Worm (Caenorhabditis elegans) whole organism, L4 larva: ENCODE measurements around the gene clec-183.

Source experiments
- T26A8.4 ChIP-seq: fragments of 200-800 bp; sonication (Bioruptor generic); IDR thresholded peaks from 2 replicates; pipeline ENCODE4 v1.3.6; 2022; ENCODE audit warnings: missing genetic modification characterization, missing compliant biosample characterization
- ama-1 ChIP-seq: fragments of 150-350 bp; optimal IDR thresholded peaks from 2 replicates; lab custom pipeline; 2014; ENCODE audit warnings: inconsistent platforms, mixed read lengths
- ces-1 ChIP-seq: fragments of 150-350 bp; sonication (generic microtip); optimal IDR thresholded peaks from 4 replicates; lab custom pipeline; 2014; ENCODE audit warnings: missing biosample characterization, missing genetic modification reagents, missing genetic modification characterization
- fos-1 ChIP-seq: fragments of 150-350 bp; optimal IDR thresholded peaks from 2 replicates; lab custom pipeline; 2014; ENCODE audit warnings: missing biosample characterization, missing genetic modification characterization
- hlh-30 ChIP-seq: sonication (generic microtip); optimal IDR thresholded peaks from 2 replicates; lab custom pipeline; 2017; ENCODE audit warnings: antibody characterized with exemption, mild to moderate bottlenecking, missing genetic modification characterization, missing compliant biosample characterization; ENCODE audit not compliant: insufficient read depth
- nhr-11 ChIP-seq: fragments of 150-350 bp; optimal IDR thresholded peaks from 2 replicates; lab custom pipeline; 2014; ENCODE audit warnings: missing biosample characterization, missing genetic modification characterization
- snpc-4 ChIP-seq: fragments of 150-350 bp; optimal IDR thresholded peaks from 2 replicates; lab custom pipeline; 2014; ENCODE audit warnings: missing biosample characterization, missing genetic modification characterization
- zag-1 ChIP-seq: fragments of 150-350 bp; optimal IDR thresholded peaks from 2 replicates; lab custom pipeline; 2014; ENCODE audit warnings: missing biosample characterization, missing genetic modification characterization

- no peak for TF ChIP-seq ama-1 (lab: Kevin White, UChicago)
- TF ChIP-seq zag-1 (tag; lab: Kevin White, UChicago), result no peak
- no peak for TF ChIP-seq snpc-4 (tag; lab: Kevin White, UChicago)
- TF ChIP-seq fos-1 (tag; lab: Kevin White, UChicago), result no peak
- no peak for TF ChIP-seq nhr-11 (tag; lab: Kevin White, UChicago)
- no peak for TF ChIP-seq ces-1 (GFP tag; lab: Kevin White, UChicago)
- no peak for TF ChIP-seq hlh-30 (tag; lab: Kevin White, UChicago)
- no peak for TF ChIP-seq T26A8.4 (GFP tag; lab: Robert Waterston, UW)
Measured at ce11 chrIV:9371126-9371525, 43.3 kb downstream of the clec-183 start, which contains the start of gene fbxc-58.
